Worm (Caenorhabditis elegans): ENCODE measurements around the gene C02F4.4.

- TF ChIP-seq lin-39 (tag; optimal IDR thresholded peaks at IDR 0.05), result no peak
- no peak for TF ChIP-seq R02D3.7 (tag; optimal IDR thresholded peaks at IDR 0.05)
- no peak for TF ChIP-seq lin-13 (GFP tag; optimal IDR thresholded peaks at IDR 0.05)
- TF ChIP-seq nhr-12 (tag; optimal IDR thresholded peaks at IDR 0.05), result no peak
- no peak for TF ChIP-seq lsy-2 (tag; optimal IDR thresholded peaks at IDR 0.05)
- no peak for TF ChIP-seq nhr-237 (tag; optimal IDR thresholded peaks at IDR 0.05)
- no peak for TF ChIP-seq dmd-4 (tag; optimal IDR thresholded peaks at IDR 0.05)
- no peak for TF ChIP-seq nhr-25 (tag; optimal IDR thresholded peaks at IDR 0.05)
- TF ChIP-seq unc-62 (GFP tag; optimal IDR thresholded peaks at IDR 0.05), result no peak
- no peak for TF ChIP-seq zag-1 (tag; optimal IDR thresholded peaks at IDR 0.05)
- TF ChIP-seq lin-11 (tag; optimal IDR thresholded peaks at IDR 0.05), result no peak
These were observed 18.6 kb upstream of the C02F4.4 start, which contains the start of gene T07G12.3 for ce11 chrIV:10533639-10534038.

Data from whole organism, L2 larva.